Worm (Caenorhabditis elegans) whole organism, L2 larva: ENCODE results near the gene Y55F3BR.1.
A peak's percentile ranks its signal among the peaks of the same experiment; 100 is the strongest.

Experiments used
- C34F6.9 ChIP-seq: fragments of 150-350 bp; optimal IDR thresholded peaks from 2 replicates; lab custom pipeline; 2014; ENCODE audit warnings: missing biosample characterization, missing genetic modification characterization
- R02D3.7 ChIP-seq: fragments of 150-350 bp; optimal IDR thresholded peaks from 2 replicates; lab custom pipeline; 2014; ENCODE audit warnings: missing biosample characterization, missing genetic modification characterization
- Y55F3AM.14 ChIP-seq: fragments of 200-800 bp; sonication (Bioruptor generic); optimal IDR thresholded peaks from 2 replicates; lab custom pipeline; 2018; ENCODE audit warnings: mild to moderate bottlenecking, missing genetic modification characterization, missing compliant biosample characterization
- alr-1 ChIP-seq: fragments of 150-350 bp; optimal IDR thresholded peaks from 2 replicates; lab custom pipeline; 2014; ENCODE audit warnings: missing biosample characterization, missing genetic modification characterization
- aly-2 ChIP-seq: fragments of 150-350 bp; optimal IDR thresholded peaks from 2 replicates; lab custom pipeline; 2014; ENCODE audit warnings: missing biosample characterization, missing genetic modification characterization
- ama-1 ChIP-seq: fragments of 150-350 bp; optimal IDR thresholded peaks from 2 replicates; lab custom pipeline; 2018; ENCODE audit warnings: inconsistent platforms
- ceh-82 ChIP-seq: fragments of 150-350 bp; optimal IDR thresholded peaks from 2 replicates; lab custom pipeline; 2014; ENCODE audit warnings: missing biosample characterization, missing genetic modification characterization
- crh-2 ChIP-seq: sonication (generic microtip); optimal IDR thresholded peaks from 2 replicates; lab custom pipeline; 2017; ENCODE audit warnings: missing biosample characterization, missing genetic modification characterization
- egl-27 ChIP-seq: sonication (generic microtip); optimal IDR thresholded peaks from 3 replicates; lab custom pipeline; 2017; ENCODE audit warnings: missing biosample characterization, missing genetic modification reagents, missing genetic modification characterization
- elt-1 ChIP-seq: fragments of 150-350 bp; optimal IDR thresholded peaks from 2 replicates; lab custom pipeline; 2014; ENCODE audit warnings: missing biosample characterization, missing genetic modification characterization
- elt-3 ChIP-seq: sonication (generic microtip); optimal IDR thresholded peaks from 2 replicates; lab custom pipeline; 2017; ENCODE audit warnings: missing biosample characterization, missing genetic modification characterization
- lin-11 ChIP-seq: fragments of 150-350 bp; sonication (generic microtip); optimal IDR thresholded peaks from 2 replicates; lab custom pipeline; 2014; ENCODE audit warnings: missing biosample characterization, missing genetic modification characterization, inconsistent platforms, mixed read lengths
- lin-13 ChIP-seq: fragments of 150-350 bp; optimal IDR thresholded peaks from 2 replicates; lab custom pipeline; 2014; ENCODE audit warnings: missing biosample characterization, missing genetic modification reagents, missing genetic modification characterization
- lin-39 ChIP-seq: fragments of 150-350 bp; optimal IDR thresholded peaks from 2 replicates; lab custom pipeline; 2014; ENCODE audit warnings: missing biosample characterization, missing genetic modification reagents, missing genetic modification characterization
- lsy-2 ChIP-seq, 2 experiments: fragments of 150-350 bp in 1 of 2; sonication (generic microtip) in 1 of 2; optimal IDR thresholded peaks; 2 replicates each; lab custom pipeline; 2014 to 2017; ENCODE audit warnings: missing biosample characterization in 2 of 2, missing genetic modification characterization in 2 of 2
- mab-5 ChIP-seq: fragments of 150-350 bp; optimal IDR thresholded peaks from 2 replicates; lab custom pipeline; 2014; ENCODE audit warnings: missing biosample characterization, missing genetic modification characterization
- nhr-10 ChIP-seq: sonication (generic microtip); optimal IDR thresholded peaks from 2 replicates; lab custom pipeline; 2017; ENCODE audit warnings: missing biosample characterization, missing genetic modification characterization
- nhr-11 ChIP-seq: fragments of 150-350 bp; optimal IDR thresholded peaks from 2 replicates; lab custom pipeline; 2014; ENCODE audit warnings: missing biosample characterization, missing genetic modification characterization
- nhr-12 ChIP-seq: fragments of 150-350 bp; optimal IDR thresholded peaks from 2 replicates; lab custom pipeline; 2014; ENCODE audit warnings: missing biosample characterization, missing genetic modification characterization
- nhr-129 ChIP-seq: fragments of 150-350 bp; optimal IDR thresholded peaks from 2 replicates; lab custom pipeline; 2014; ENCODE audit warnings: missing biosample characterization, missing genetic modification characterization
- nhr-21 ChIP-seq: fragments of 150-350 bp; optimal IDR thresholded peaks from 2 replicates; lab custom pipeline; 2014; ENCODE audit warnings: missing biosample characterization, missing genetic modification characterization
- nhr-23 ChIP-seq: fragments of 150-350 bp; optimal IDR thresholded peaks from 2 replicates; lab custom pipeline; 2014; ENCODE audit warnings: missing biosample characterization, missing genetic modification reagents, missing genetic modification characterization
- nhr-237 ChIP-seq: fragments of 150-350 bp; optimal IDR thresholded peaks from 2 replicates; lab custom pipeline; 2014; ENCODE audit warnings: missing biosample characterization, missing genetic modification characterization
- nhr-25 ChIP-seq: fragments of 150-350 bp; sonication (generic microtip); optimal IDR thresholded peaks from 3 replicates; lab custom pipeline; 2014; ENCODE audit warnings: missing biosample characterization, missing genetic modification characterization
- nhr-77 ChIP-seq: fragments of 150-350 bp; optimal IDR thresholded peaks from 2 replicates; lab custom pipeline; 2014; ENCODE audit warnings: missing biosample characterization, missing genetic modification characterization
- peb-1 ChIP-seq: fragments of 150-350 bp; optimal IDR thresholded peaks from 2 replicates; lab custom pipeline; 2014; ENCODE audit warnings: missing biosample characterization, missing genetic modification characterization
- skn-1 ChIP-seq: sonication (generic microtip); optimal IDR thresholded peaks from 2 replicates; lab custom pipeline; 2017; ENCODE audit warnings: missing biosample characterization, missing genetic modification characterization
- sma-3 ChIP-seq: sonication (generic microtip); optimal IDR thresholded peaks from 2 replicates; lab custom pipeline; 2016; ENCODE audit warnings: missing genetic modification reagents, missing genetic modification characterization, missing compliant biosample characterization
- sma-9 ChIP-seq, 2 experiments: fragments of 150-350 bp in 1 of 2; sonication (generic microtip) in 1 of 2; optimal IDR thresholded peaks; 2 replicates each; lab custom pipeline; 2014 to 2016; ENCODE audit warnings: missing genetic modification characterization in 2 of 2, mild to moderate bottlenecking in 1 of 2, missing biosample characterization in 1 of 2, missing compliant biosample characterization in 1 of 2, missing genetic modification reagents in 1 of 2, moderate library complexity in 1 of 2
- unc-39 ChIP-seq: fragments of 150-350 bp; optimal IDR thresholded peaks from 2 replicates; lab custom pipeline; 2014; ENCODE audit warnings: missing biosample characterization, missing genetic modification characterization
- unc-55 ChIP-seq: fragments of 150-350 bp; sonication (generic microtip); optimal IDR thresholded peaks from 3 replicates; lab custom pipeline; 2014; ENCODE audit warnings: missing biosample characterization, missing genetic modification reagents, missing genetic modification characterization
- zag-1 ChIP-seq: fragments of 150-350 bp; optimal IDR thresholded peaks from 2 replicates; lab custom pipeline; 2014; ENCODE audit warnings: missing biosample characterization, missing genetic modification characterization
- ztf-1 ChIP-seq: fragments of 200-800 bp; sonication (Bioruptor generic); conservative IDR thresholded peaks from 2 replicates; pipeline ENCODE4 v1.3.6; 2022; ENCODE audit warnings: missing genetic modification characterization, missing compliant biosample characterization
- ztf-11 ChIP-seq: sonication (generic microtip); optimal IDR thresholded peaks from 2 replicates; lab custom pipeline; 2017; ENCODE audit warnings: missing biosample characterization, missing genetic modification characterization

Y55F3BR.1 gene

DNA sequence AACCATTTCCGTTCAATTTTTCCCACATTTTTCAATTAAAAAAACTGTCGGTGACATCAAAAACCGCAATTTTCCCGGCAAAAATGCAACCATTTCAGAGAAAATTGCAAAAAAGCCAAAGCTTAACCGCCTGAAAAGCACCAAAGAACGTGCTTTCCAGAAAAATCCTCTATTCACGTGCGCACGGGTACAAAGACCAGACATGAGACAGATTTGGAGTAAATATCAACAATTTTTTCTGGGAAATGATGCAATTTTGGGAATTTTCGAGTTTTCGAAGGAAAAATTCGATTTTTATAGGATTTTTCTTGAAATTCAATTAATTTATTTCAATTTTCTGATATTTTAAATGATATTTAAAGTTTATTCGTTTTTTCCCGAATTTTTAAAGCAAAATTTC lies 45.5 kb upstream of the Y55F3BR.1 start:
- TF ChIP-seq Y55F3AM.14 (GFP tag; lab: Kevin White, UChicago) (no peak), C34F6.9 (peak; percentile 41), nhr-129 (peak; percentile 86)

DNA sequence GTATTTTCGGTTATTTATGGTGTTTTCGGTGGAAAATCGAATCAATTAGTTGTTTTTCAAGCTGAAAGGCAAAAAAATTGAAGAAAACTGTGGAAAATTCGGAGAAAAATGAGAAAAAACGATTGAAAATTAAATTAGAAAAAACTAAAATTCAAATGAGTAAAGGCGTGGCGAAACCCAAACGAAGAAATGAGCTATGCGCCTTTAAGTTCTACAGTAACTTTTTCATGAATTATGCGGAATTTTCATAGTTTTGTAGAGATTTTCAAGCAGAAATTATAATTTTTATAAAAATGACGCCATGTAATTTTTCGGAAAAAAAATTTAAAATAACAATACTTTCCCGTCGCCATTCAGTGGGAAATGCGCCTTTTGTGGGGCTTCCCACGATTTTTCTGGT lies 44.9 kb upstream of the Y55F3BR.1 start:
- TF ChIP-seq nhr-237 (tag; lab: Kevin White, UChicago) (no peak), lsy-2 (tag; optimal IDR thresholded peaks at IDR 0.05; lab: Kevin White, UChicago) (no peak), mab-5 (tag; lab: Kevin White, UChicago) (no peak), nhr-12 (tag; lab: Kevin White, UChicago) (no peak), lin-39 (tag; lab: Kevin White, UChicago) (no peak), crh-2 (tag; lab: Kevin White, UChicago) (no peak), nhr-77 (tag; lab: Kevin White, UChicago) (no peak), lin-11 (tag; lab: Kevin White, UChicago) (no peak), peb-1 (tag; lab: Kevin White, UChicago) (no peak), nhr-21 (tag; lab: Kevin White, UChicago) (no peak), elt-1 (tag; lab: Kevin White, UChicago) (no peak), egl-27 (tag; lab: Kevin White, UChicago) (no peak), lin-13 (GFP tag; lab: Kevin White, UChicago) (no peak), unc-39 (tag; lab: Kevin White, UChicago) (no peak), Y55F3AM.14 (GFP tag; lab: Kevin White, UChicago) (no peak)

DNA sequence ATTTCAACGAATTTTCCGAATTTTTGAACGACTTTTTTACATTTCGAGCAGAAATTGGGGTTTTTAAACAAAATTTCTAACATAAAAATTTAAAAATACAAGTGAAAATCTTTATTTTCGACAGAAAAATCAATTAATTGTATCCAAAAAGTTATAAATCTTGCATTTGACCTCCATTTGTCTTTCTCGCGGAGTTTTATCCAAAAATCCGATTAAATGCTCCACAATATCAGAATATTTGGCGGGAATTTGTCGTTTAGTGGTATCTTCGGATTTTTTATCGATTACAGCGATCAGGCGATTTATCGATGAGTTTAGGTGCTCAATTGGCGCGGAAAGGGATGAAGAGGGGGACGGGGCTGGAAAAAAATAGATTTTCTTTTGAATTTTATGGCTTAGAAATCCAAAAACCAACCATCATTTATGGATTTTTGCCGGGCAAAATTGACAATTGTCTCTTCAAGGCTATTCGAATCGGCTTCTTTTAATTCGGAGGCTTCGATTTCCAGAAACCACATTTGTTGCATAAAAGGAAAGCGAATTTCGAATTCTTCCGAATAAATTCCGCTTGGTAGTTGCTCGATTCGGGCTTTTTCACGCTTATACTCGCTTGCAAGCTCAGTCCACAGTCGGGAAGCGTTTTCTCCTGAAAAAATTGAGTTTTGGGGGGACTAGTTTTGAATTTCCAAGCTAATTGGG lies 44.2 kb upstream of the Y55F3BR.1 start:
- no peak for TF ChIP-seq nhr-23 (tag; lab: Kevin White, UChicago)
- TF ChIP-seq nhr-25: no peak
- no peak for TF ChIP-seq ceh-82 (tag; lab: Kevin White, UChicago)
- no peak for TF ChIP-seq skn-1 (tag; lab: Kevin White, UChicago)
- no peak for TF ChIP-seq nhr-11 (tag; lab: Kevin White, UChicago)

DNA sequence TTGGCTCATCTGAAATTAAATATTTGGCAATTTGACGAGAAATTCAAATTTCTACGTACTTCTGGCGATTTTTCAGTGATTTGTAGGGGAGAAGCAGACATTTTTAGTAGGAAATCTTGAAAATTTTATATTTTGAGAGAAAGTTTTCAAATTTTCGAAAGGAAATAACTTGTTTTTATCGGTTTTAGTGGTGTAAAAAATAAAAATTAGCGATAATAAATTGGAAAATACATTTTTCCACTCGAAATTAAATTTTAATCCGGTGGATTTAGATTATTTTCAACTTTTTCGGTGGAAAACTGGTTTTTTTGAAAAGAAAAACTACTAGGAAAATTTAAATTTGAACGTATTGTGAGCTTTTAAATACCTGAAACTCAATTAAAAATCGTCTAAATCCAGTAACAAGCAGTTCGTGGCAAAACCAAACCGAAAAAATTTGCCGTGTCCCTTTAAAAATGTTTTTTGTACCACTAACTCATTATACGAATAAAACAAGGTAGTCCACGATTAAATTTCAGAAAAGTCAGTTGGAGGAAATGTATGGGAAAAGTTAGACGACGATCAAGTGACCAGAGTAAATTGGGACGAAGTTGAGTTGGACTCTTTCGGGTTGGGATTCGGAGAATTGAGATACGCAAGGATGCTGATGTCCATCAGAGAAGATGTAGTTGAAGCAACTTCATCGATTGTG lies 42.6 kb upstream of the Y55F3BR.1 start, which contains the start of the genes madf-1 and Y55F3BR.10:
TSS of gene madf-1 (minus strand) at position 101 of the 691 bp plus-strand sequence.
TSS of gene Y55F3BR.10 (plus strand) at position 641 of the 691 bp plus-strand sequence.
- no peak for TF ChIP-seq sma-9 (GFP tag; optimal IDR thresholded peaks at IDR 0.05; lab: Kevin White, UChicago)
- TF ChIP-seq sma-9 (tag; optimal IDR thresholded peaks at IDR 0.05; lab: Kevin White, UChicago): no peak
- no peak for TF ChIP-seq nhr-129
- no peak for TF ChIP-seq nhr-25
- TF ChIP-seq alr-1 (tag; lab: Kevin White, UChicago): no peak
- TF ChIP-seq unc-55 (GFP tag; lab: Kevin White, UChicago): no peak
- no peak for TF ChIP-seq ama-1
- no peak for TF ChIP-seq R02D3.7
- TF ChIP-seq elt-1 (tag; lab: Kevin White, UChicago): no peak
- no peak for TF ChIP-seq unc-39 (tag; lab: Kevin White, UChicago)
- no peak for TF ChIP-seq ztf-1 (GFP tag; lab: Robert Waterston, UW)
- no peak for TF ChIP-seq nhr-10 (tag; lab: Kevin White, UChicago)
- no peak for TF ChIP-seq nhr-11 (tag; lab: Kevin White, UChicago)
- no peak for TF ChIP-seq aly-2 (tag; lab: Kevin White, UChicago)
- no peak for TF ChIP-seq elt-3 (tag; lab: Kevin White, UChicago)
- no peak for TF ChIP-seq zag-1 (tag; lab: Kevin White, UChicago)
- no peak for TF ChIP-seq mab-5 (tag; lab: Kevin White, UChicago)
- TF ChIP-seq skn-1 (tag; lab: Kevin White, UChicago): no peak
- TF ChIP-seq sma-3 (GFP tag; lab: Kevin White, UChicago): no peak
- no peak for TF ChIP-seq ztf-11 (tag; lab: Kevin White, UChicago)
- no peak for TF ChIP-seq nhr-12 (tag; lab: Kevin White, UChicago)
